Worm (Caenorhabditis elegans) whole organism, L4 larva: ENCODE data around the gene F45G2.8.

Experiments used
- D1046.2 ChIP-seq: fragments of 200-800 bp; sonication (Bioruptor generic); IDR thresholded peaks from 2 replicates; pipeline ENCODE4 v1.3.6; 2022; ENCODE audit warnings: missing genetic modification characterization, missing compliant biosample characterization
- F10B5.3 ChIP-seq: sonication (generic microtip); optimal IDR thresholded peaks from 2 replicates; lab custom pipeline; 2016; ENCODE audit warnings: mild to moderate bottlenecking, missing genetic modification characterization, missing compliant biosample characterization
- F26F4.8 ChIP-seq: fragments of 200-800 bp; sonication (Bioruptor generic); conservative IDR thresholded peaks from 2 replicates; pipeline ENCODE4 v1.3.6; 2022; ENCODE audit warnings: missing genetic modification characterization, missing compliant biosample characterization
- R02D3.7 ChIP-seq: fragments of 150-350 bp; sonication (generic microtip); optimal IDR thresholded peaks from 3 replicates; lab custom pipeline; 2014; ENCODE audit warnings: missing biosample characterization, missing genetic modification characterization
- Y105C5A.15 ChIP-seq: fragments of 200-800 bp; sonication (Bioruptor generic); IDR thresholded peaks from 2 replicates; pipeline ENCODE4 v1.3.6; 2022; ENCODE audit warnings: missing genetic modification characterization, missing compliant biosample characterization
- Y48G9A.11 ChIP-seq: fragments of 200-800 bp; sonication (Bioruptor generic); IDR thresholded peaks from 2 replicates; pipeline ENCODE4 v1.3.6; 2022; ENCODE audit warnings: missing genetic modification reagents, missing genetic modification characterization, missing compliant biosample characterization
- Y5F2A.4 ChIP-seq: fragments of 200-800 bp; sonication (Bioruptor generic); optimal IDR thresholded peaks from 2 replicates; lab custom pipeline; 2018; ENCODE audit warnings: mild to moderate bottlenecking, missing genetic modification characterization, missing compliant biosample characterization
- ZK546.5 ChIP-seq, 2 experiments: sonication (generic microtip); optimal IDR thresholded peaks; 2 replicates each; lab custom pipeline; 2017; ENCODE audit warnings: missing biosample characterization in 2 of 2, missing genetic modification characterization in 2 of 2
- aha-1 ChIP-seq: fragments of 150-350 bp; peaks from one replicate; lab custom pipeline; 2014; ENCODE audit warnings: missing biosample characterization, missing genetic modification characterization
- ama-1 ChIP-seq: fragments of 150-350 bp; optimal IDR thresholded peaks from 2 replicates; lab custom pipeline; 2014; ENCODE audit warnings: inconsistent platforms, mixed read lengths
- attf-4 ChIP-seq: sonication (generic microtip); optimal IDR thresholded peaks from 3 replicates; lab custom pipeline; 2017; ENCODE audit warnings: missing biosample characterization, missing genetic modification characterization
- ces-1 ChIP-seq: fragments of 150-350 bp; sonication (generic microtip); optimal IDR thresholded peaks from 4 replicates; lab custom pipeline; 2014; ENCODE audit warnings: missing biosample characterization, missing genetic modification reagents, missing genetic modification characterization
- daf-19 ChIP-seq: fragments of 200-800 bp; sonication (Bioruptor generic); conservative IDR thresholded peaks from 2 replicates; pipeline ENCODE4 v1.3.6; 2022; ENCODE audit warnings: missing genetic modification characterization, missing compliant biosample characterization
- dpl-1 ChIP-seq: fragments of 150-350 bp; optimal IDR thresholded peaks from 2 replicates; lab custom pipeline; 2014; ENCODE audit warnings: missing biosample characterization, missing genetic modification reagents, missing genetic modification characterization
- duxl-1 ChIP-seq: sonication (generic microtip); optimal IDR thresholded peaks from 2 replicates; lab custom pipeline; 2016; ENCODE audit warnings: mild to moderate bottlenecking, missing genetic modification characterization, moderate library complexity, missing compliant biosample characterization; ENCODE audit not compliant: poor library complexity
- dve-1 ChIP-seq: sonication (generic microtip); optimal IDR thresholded peaks from 2 replicates; lab custom pipeline; 2017; ENCODE audit warnings: antibody characterized with exemption, mild to moderate bottlenecking, missing genetic modification characterization, missing compliant biosample characterization; ENCODE audit not compliant: insufficient read depth
- egl-27 ChIP-seq: sonication (generic microtip); optimal IDR thresholded peaks from 3 replicates; lab custom pipeline; 2017; ENCODE audit warnings: missing biosample characterization, missing genetic modification reagents, missing genetic modification characterization
- fos-1 ChIP-seq: fragments of 150-350 bp; optimal IDR thresholded peaks from 2 replicates; lab custom pipeline; 2014; ENCODE audit warnings: missing biosample characterization, missing genetic modification characterization
- gei-8 ChIP-seq: fragments of 200-800 bp; sonication (Bioruptor generic); optimal IDR thresholded peaks from 2 replicates; lab custom pipeline; 2018; ENCODE audit warnings: mild to moderate bottlenecking, missing genetic modification characterization, missing compliant biosample characterization
- hif-1 ChIP-seq, 2 experiments: sonication (generic microtip); optimal IDR thresholded peaks; 2 replicates each; lab custom pipeline; 2016 to 2017; ENCODE audit warnings: missing compliant biosample characterization in 2 of 2, missing genetic modification characterization in 2 of 2, missing genetic modification reagents in 2 of 2, missing genotype in 2 of 2, mild to moderate bottlenecking in 1 of 2
- hlh-11 ChIP-seq: fragments of 200-800 bp; sonication (Bioruptor generic); optimal IDR thresholded peaks from 2 replicates; lab custom pipeline; 2018; ENCODE audit warnings: mild to moderate bottlenecking, missing genetic modification characterization, missing compliant biosample characterization
- lin-1 ChIP-seq: fragments of 200-800 bp; sonication (Bioruptor generic); IDR thresholded peaks from 2 replicates; pipeline ENCODE4 v1.3.6; 2022; ENCODE audit warnings: missing genetic modification reagents, missing genetic modification characterization, missing compliant biosample characterization
- lin-13 ChIP-seq: fragments of 150-350 bp; optimal IDR thresholded peaks from 2 replicates; lab custom pipeline; 2014; ENCODE audit warnings: missing biosample characterization, missing genetic modification reagents, missing genetic modification characterization
- lin-29 ChIP-seq: fragments of 200-800 bp; sonication (Bioruptor generic); IDR thresholded peaks from 2 replicates; pipeline ENCODE4 v1.3.6; 2022; ENCODE audit warnings: missing genetic modification reagents, missing genetic modification characterization, missing compliant biosample characterization
- lin-39 ChIP-seq: fragments of 150-350 bp; optimal IDR thresholded peaks from 2 replicates; lab custom pipeline; 2014; ENCODE audit warnings: missing biosample characterization, missing genetic modification reagents, missing genetic modification characterization
- madf-5 ChIP-seq, 2 experiments: fragments of 200-800 bp; sonication (Bioruptor generic); IDR thresholded peaks; 2 replicates each; pipeline ENCODE4 v1.3.6; 2022; ENCODE audit warnings: missing compliant biosample characterization in 2 of 2, missing genetic modification characterization in 2 of 2
- mep-1 ChIP-seq: fragments of 150-350 bp; sonication (generic microtip); optimal IDR thresholded peaks from 3 replicates; lab custom pipeline; 2014; ENCODE audit warnings: missing biosample characterization, missing genetic modification characterization
- mxl-2 ChIP-seq: fragments of 200-800 bp; sonication (Bioruptor generic); conservative IDR thresholded peaks from 2 replicates; pipeline ENCODE4 v1.3.6; 2022; ENCODE audit warnings: missing genetic modification reagents, missing genetic modification characterization, missing compliant biosample characterization
- mxl-3 ChIP-seq: fragments of 200-800 bp; sonication (Bioruptor generic); optimal IDR thresholded peaks from 2 replicates; lab custom pipeline; 2018; ENCODE audit warnings: mild to moderate bottlenecking, missing genetic modification characterization, missing compliant biosample characterization
- nhr-10 ChIP-seq: fragments of 150-350 bp; optimal IDR thresholded peaks from 2 replicates; lab custom pipeline; 2014; ENCODE audit warnings: missing biosample characterization, missing genetic modification characterization
- nhr-102 ChIP-seq: sonication (generic microtip); optimal IDR thresholded peaks from 2 replicates; lab custom pipeline; 2016; ENCODE audit warnings: mild to moderate bottlenecking, missing genetic modification characterization, moderate library complexity, missing compliant biosample characterization
- nhr-42 ChIP-seq: fragments of 200-800 bp; sonication (Bioruptor generic); IDR thresholded peaks from 2 replicates; pipeline ENCODE4 v1.3.6; 2022; ENCODE audit warnings: missing genetic modification characterization, missing compliant biosample characterization
- nhr-6 ChIP-seq: fragments of 150-350 bp; optimal IDR thresholded peaks from 2 replicates; lab custom pipeline; 2014; ENCODE audit warnings: missing biosample characterization, missing genetic modification characterization
- nhr-76 ChIP-seq: fragments of 150-350 bp; optimal IDR thresholded peaks from 2 replicates; lab custom pipeline; 2014; ENCODE audit warnings: missing biosample characterization, missing genetic modification characterization
- php-3 ChIP-seq: fragments of 200-800 bp; sonication (Bioruptor generic); IDR thresholded peaks from 2 replicates; pipeline ENCODE4 v1.3.6; 2022; ENCODE audit warnings: missing genetic modification reagents, missing genetic modification characterization, missing compliant biosample characterization
- pqm-1 ChIP-seq: sonication (generic microtip); optimal IDR thresholded peaks from 2 replicates; lab custom pipeline; 2017; ENCODE audit warnings: missing biosample characterization, missing genetic modification characterization
- rbr-2 ChIP-seq: sonication (generic microtip); optimal IDR thresholded peaks from 2 replicates; lab custom pipeline; 2016; ENCODE audit warnings: missing genotype, missing genetic modification characterization, missing compliant biosample characterization
- saeg-2 ChIP-seq: fragments of 200-800 bp; sonication (Bioruptor generic); IDR thresholded peaks from 2 replicates; pipeline ENCODE4 v1.3.6; 2022; ENCODE audit warnings: missing genetic modification reagents, missing genetic modification characterization, missing compliant biosample characterization
- set-16 ChIP-seq: fragments of 200-800 bp; sonication (Bioruptor generic); IDR thresholded peaks from 2 replicates; pipeline ENCODE4 v1.3.6; 2022; ENCODE audit warnings: missing genetic modification reagents, missing genetic modification characterization, missing compliant biosample characterization
- snpc-1.2 ChIP-seq: fragments of 200-800 bp; sonication (Bioruptor generic); IDR thresholded peaks from 2 replicates; pipeline ENCODE4 v1.3.6; 2022; ENCODE audit warnings: missing genetic modification reagents, missing genetic modification characterization, missing compliant biosample characterization
- snpc-4 ChIP-seq: fragments of 150-350 bp; optimal IDR thresholded peaks from 2 replicates; lab custom pipeline; 2014; ENCODE audit warnings: missing biosample characterization, missing genetic modification characterization
- spr-1 ChIP-seq: sonication (generic microtip); optimal IDR thresholded peaks from 2 replicates; lab custom pipeline; 2016; ENCODE audit warnings: mild to moderate bottlenecking, missing genetic modification characterization, missing compliant biosample characterization
- tag-97 ChIP-seq: fragments of 200-800 bp; sonication (Bioruptor generic); IDR thresholded peaks from 2 replicates; pipeline ENCODE4 v1.3.6; 2022; ENCODE audit warnings: missing genetic modification characterization, missing compliant biosample characterization
- tra-1 ChIP-seq: fragments of 200-800 bp; sonication (Bioruptor generic); IDR thresholded peaks from 2 replicates; pipeline ENCODE4 v1.3.6; 2022; ENCODE audit warnings: missing genetic modification reagents, missing genetic modification characterization, missing compliant biosample characterization
- unc-130 ChIP-seq: sonication (generic microtip); optimal IDR thresholded peaks from 2 replicates; lab custom pipeline; 2016; ENCODE audit warnings: missing genetic modification reagents, missing genetic modification characterization, missing compliant biosample characterization
- vab-7 ChIP-seq: fragments of 200-800 bp; sonication (Bioruptor generic); IDR thresholded peaks from 2 replicates; pipeline ENCODE4 v1.3.6; 2022; ENCODE audit warnings: missing genetic modification reagents, missing genetic modification characterization, missing compliant biosample characterization
- zag-1 ChIP-seq: fragments of 150-350 bp; optimal IDR thresholded peaks from 2 replicates; lab custom pipeline; 2014; ENCODE audit warnings: missing biosample characterization, missing genetic modification characterization
- zfp-2 ChIP-seq: sonication (generic microtip); optimal IDR thresholded peaks from 2 replicates; lab custom pipeline; 2016; ENCODE audit warnings: mild to moderate bottlenecking, missing genetic modification characterization, missing compliant biosample characterization
- zfp-3 ChIP-seq: fragments of 200-800 bp; sonication (Bioruptor generic); conservative IDR thresholded peaks from 2 replicates; pipeline ENCODE4 v1.3.6; 2022; ENCODE audit warnings: missing genetic modification reagents, missing genetic modification characterization, missing compliant biosample characterization
- ztf-11 ChIP-seq: fragments of 150-350 bp; optimal IDR thresholded peaks from 2 replicates; lab custom pipeline; 2014; ENCODE audit warnings: missing biosample characterization, missing genetic modification characterization

F45G2.8 gene

ce11 chrIII:13464493-13465362 lies 29.3 kb upstream of the F45G2.8 start, which contains the start of gene kel-3 (continued):
- TF ChIP-seq Y48G9A.11 (GFP tag; lab: Robert Waterston, UW) (peak; percentile 85), lin-1 (GFP tag; lab: Robert Waterston, UW) (peak; percentile 81), daf-19 (GFP tag; lab: Robert Waterston, UW) (no peak; the same call in 1 of the 2 replicates), nhr-10 (tag; lab: Kevin White, UChicago) (peak; percentile 69), dve-1 (peak; percentile 98), zfp-2 (tag; lab: Kevin White, UChicago) (peak; percentile 30), lin-13 (GFP tag; lab: Kevin White, UChicago) (peak; percentile 82), ztf-11 (tag; lab: Kevin White, UChicago) (no peak), snpc-4 (no peak), ama-1 (lab: Kevin White, UChicago) (peak; percentile 99), dpl-1 (GFP tag; lab: Kevin White, UChicago) (peak; percentile 7), D1046.2 (GFP tag; lab: Robert Waterston, UW) (peak; percentile 67; the same call in 1 of the 2 replicates), ces-1 (GFP tag; lab: Kevin White, UChicago) (no peak), mxl-3 (GFP tag; lab: Kevin White, UChicago) (no peak), php-3 (GFP tag; lab: Robert Waterston, UW) (peak; percentile 89), F26F4.8 (GFP tag; lab: Robert Waterston, UW) (peak; percentile 12; the same call in 1 of the 2 replicates), Y5F2A.4 (GFP tag; lab: Kevin White, UChicago) (peak; percentile 78), ZK546.5 (tag; optimal IDR thresholded peaks at IDR 0.05; lab: Kevin White, UChicago) (peak in 1 of 2 experiments; percentile 63), tag-97 (GFP tag; lab: Robert Waterston, UW) (no peak), vab-7 (GFP tag; lab: Robert Waterston, UW) (0 out of 2 replicates have a peak, but pooled peaks have one; percentile 8), nhr-42 (GFP tag; lab: Robert Waterston, UW) (peak; percentile 86), unc-130 (GFP tag; lab: Kevin White, UChicago) (peak; percentile 89), F10B5.3 (tag; lab: Kevin White, UChicago) (peak; percentile 76), duxl-1 (tag; lab: Kevin White, UChicago) (peak; percentile 84), set-16 (GFP tag; lab: Robert Waterston, UW) (no peak), snpc-1.2 (GFP tag; lab: Robert Waterston, UW) (peak; percentile 72), hlh-11 (peak; percentile 98), zag-1 (tag; lab: Kevin White, UChicago) (no peak), mep-1 (tag; lab: Kevin White, UChicago) (peak; percentile 88), mxl-2 (no peak), attf-4 (tag; lab: Kevin White, UChicago) (peak; percentile 34), Y105C5A.15 (GFP tag; lab: Robert Waterston, UW) (peak; percentile 83), saeg-2 (GFP tag; lab: Robert Waterston, UW) (peak; percentile 62; the same call in 1 of the 2 replicates), aha-1 (peak; percentile 91), tra-1 (GFP tag; lab: Robert Waterston, UW) (peak; percentile 70), lin-39 (peak; percentile 58), madf-5 (GFP tag; IDR thresholded peaks at IDR 0.05; lab: Robert Waterston, UW) (peak in 1 of 2 experiments; percentile 81; a peak in 2 of 4 replicates), nhr-102 (tag; lab: Kevin White, UChicago) (peak; percentile 90), egl-27 (no peak), gei-8 (GFP tag; lab: Kevin White, UChicago) (peak; percentile 88), R02D3.7 (tag; lab: Kevin White, UChicago) (no peak), pqm-1 (tag; lab: Kevin White, UChicago) (peak; percentile 93), nhr-6 (tag; lab: Kevin White, UChicago) (peak; percentile 85), lin-29 (GFP tag; lab: Robert Waterston, UW) (no peak; the same call in 1 of the 2 replicates), nhr-76 (tag; lab: Kevin White, UChicago) (no peak), fos-1 (tag; lab: Kevin White, UChicago) (peak; percentile 41), hif-1 (tag; optimal IDR thresholded peaks at IDR 0.05; lab: Kevin White, UChicago) (peak in 1 of 2 experiments; percentile 47), rbr-2 (peak; percentile 44), zfp-3 (GFP tag; lab: Robert Waterston, UW) (peak; percentile 96), spr-1 (tag; lab: Kevin White, UChicago) (peak; percentile 58)
